Worm (Caenorhabditis elegans): Measurements from ENCODE around the gene isy-1.

- TF ChIP-seq tab-1 (GFP tag; IDR thresholded peaks at IDR 0.05), result no peak
- TF ChIP-seq cog-1 (tag; optimal IDR thresholded peaks at IDR 0.05), result no peak
Measured at ce11 chrV:11034748-11035147, 34.2 kb upstream of the isy-1 start, which contains the start of gene pptr-2.
